Worm (Caenorhabditis elegans): ENCODE data around the gene dhs-25.

DNA sequence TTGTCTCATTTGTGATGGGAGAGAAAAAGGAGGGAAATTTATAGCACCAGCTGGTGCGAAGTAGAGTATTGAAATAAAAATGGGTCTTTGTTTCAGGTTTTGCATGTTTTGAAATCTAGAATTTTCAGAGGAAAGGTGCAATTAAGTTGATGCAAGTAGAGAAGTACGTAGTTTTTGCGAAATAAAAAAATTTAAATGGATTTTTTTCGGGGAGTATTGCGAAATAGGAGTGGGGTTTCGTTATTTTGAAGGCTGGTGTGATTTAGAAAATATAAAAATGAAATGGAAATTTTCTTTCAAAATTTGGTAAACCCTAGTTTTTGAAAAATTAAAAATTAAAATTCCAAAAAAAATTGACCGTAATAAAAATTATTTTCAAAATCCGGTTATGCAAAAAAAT, 41.8 kb downstream of the dhs-25 start:
- TF ChIP-seq egl-27 (tag; optimal IDR thresholded peaks at IDR 0.05) (no peak), ZK546.5 (tag; optimal IDR thresholded peaks at IDR 0.05) (no peak), nfya-1 (tag; optimal IDR thresholded peaks at IDR 0.05; ENCODE audit: insufficient read depth) (no peak), tbx-2 (tag; optimal IDR thresholded peaks at IDR 0.05) (no peak), unc-39 (tag; optimal IDR thresholded peaks at IDR 0.05) (no peak), nhr-77 (tag; optimal IDR thresholded peaks at IDR 0.05) (no peak), lin-15B (tag; optimal IDR thresholded peaks at IDR 0.05) (no peak), lin-39 (tag; optimal IDR thresholded peaks at IDR 0.05) (no peak), ceh-16 (tag; optimal IDR thresholded peaks at IDR 0.05) (no peak), fos-1 (tag; optimal IDR thresholded peaks at IDR 0.05) (no peak), ceh-82 (tag; optimal IDR thresholded peaks at IDR 0.05) (no peak)
